Worm (Caenorhabditis elegans) whole organism, L2 larva: ENCODE data around the gene C03C10.2.
A peak's percentile ranks its signal among the peaks of the same experiment; 100 is the strongest.

Experiments used
- C34F6.9 ChIP-seq: fragments of 150-350 bp; optimal IDR thresholded peaks from 2 replicates; lab custom pipeline; 2014; ENCODE audit warnings: missing biosample characterization, missing genetic modification characterization
- F13H6.1 ChIP-seq: sonication (generic microtip); optimal IDR thresholded peaks from 2 replicates; lab custom pipeline; 2016; ENCODE audit warnings: missing genetic modification characterization, missing compliant biosample characterization
- R02D3.7 ChIP-seq: fragments of 150-350 bp; optimal IDR thresholded peaks from 2 replicates; lab custom pipeline; 2014; ENCODE audit warnings: missing biosample characterization, missing genetic modification characterization
- Y55F3AM.14 ChIP-seq: fragments of 200-800 bp; sonication (Bioruptor generic); optimal IDR thresholded peaks from 2 replicates; lab custom pipeline; 2018; ENCODE audit warnings: mild to moderate bottlenecking, missing genetic modification characterization, missing compliant biosample characterization
- ZK546.5 ChIP-seq: sonication (generic microtip); optimal IDR thresholded peaks from 2 replicates; lab custom pipeline; 2017; ENCODE audit warnings: missing biosample characterization, missing genetic modification characterization
- alr-1 ChIP-seq: fragments of 150-350 bp; optimal IDR thresholded peaks from 2 replicates; lab custom pipeline; 2014; ENCODE audit warnings: missing biosample characterization, missing genetic modification characterization
- aly-2 ChIP-seq: fragments of 150-350 bp; optimal IDR thresholded peaks from 2 replicates; lab custom pipeline; 2014; ENCODE audit warnings: missing biosample characterization, missing genetic modification characterization
- ama-1 ChIP-seq: fragments of 150-350 bp; optimal IDR thresholded peaks from 2 replicates; lab custom pipeline; 2018; ENCODE audit warnings: inconsistent platforms
- blmp-1 ChIP-seq: sonication (generic microtip); optimal IDR thresholded peaks from 2 replicates; lab custom pipeline; 2017; ENCODE audit warnings: missing genetic modification characterization, mild to moderate bottlenecking, missing compliant biosample characterization, antibody characterized with exemption, moderate library complexity; ENCODE audit not compliant: insufficient read depth
- ceh-16 ChIP-seq: fragments of 150-350 bp; optimal IDR thresholded peaks from 2 replicates; lab custom pipeline; 2014; ENCODE audit warnings: missing biosample characterization, missing genetic modification characterization
- ceh-82 ChIP-seq: fragments of 150-350 bp; optimal IDR thresholded peaks from 2 replicates; lab custom pipeline; 2014; ENCODE audit warnings: missing biosample characterization, missing genetic modification characterization
- crh-2 ChIP-seq: sonication (generic microtip); optimal IDR thresholded peaks from 2 replicates; lab custom pipeline; 2017; ENCODE audit warnings: missing biosample characterization, missing genetic modification characterization
- dmd-4 ChIP-seq: sonication (generic microtip); optimal IDR thresholded peaks from 2 replicates; lab custom pipeline; 2017; ENCODE audit warnings: missing biosample characterization, missing genetic modification characterization
- egl-27 ChIP-seq: sonication (generic microtip); optimal IDR thresholded peaks from 3 replicates; lab custom pipeline; 2017; ENCODE audit warnings: missing biosample characterization, missing genetic modification reagents, missing genetic modification characterization
- elt-1 ChIP-seq: fragments of 150-350 bp; optimal IDR thresholded peaks from 2 replicates; lab custom pipeline; 2014; ENCODE audit warnings: missing biosample characterization, missing genetic modification characterization
- elt-3 ChIP-seq: sonication (generic microtip); optimal IDR thresholded peaks from 2 replicates; lab custom pipeline; 2017; ENCODE audit warnings: missing biosample characterization, missing genetic modification characterization
- fos-1 ChIP-seq: fragments of 150-350 bp; optimal IDR thresholded peaks from 2 replicates; lab custom pipeline; 2014; ENCODE audit warnings: missing biosample characterization, missing genetic modification characterization
- gmeb-1 ChIP-seq: fragments of 150-350 bp; optimal IDR thresholded peaks from 2 replicates; lab custom pipeline; 2014; ENCODE audit warnings: missing biosample characterization, missing genetic modification characterization
- lin-11 ChIP-seq: fragments of 150-350 bp; sonication (generic microtip); optimal IDR thresholded peaks from 2 replicates; lab custom pipeline; 2014; ENCODE audit warnings: missing biosample characterization, missing genetic modification characterization, inconsistent platforms, mixed read lengths
- lin-13 ChIP-seq: fragments of 150-350 bp; optimal IDR thresholded peaks from 2 replicates; lab custom pipeline; 2014; ENCODE audit warnings: missing biosample characterization, missing genetic modification reagents, missing genetic modification characterization
- lin-39 ChIP-seq: fragments of 150-350 bp; optimal IDR thresholded peaks from 2 replicates; lab custom pipeline; 2014; ENCODE audit warnings: missing biosample characterization, missing genetic modification reagents, missing genetic modification characterization
- lsy-2 ChIP-seq, 2 experiments: fragments of 150-350 bp in 1 of 2; sonication (generic microtip) in 1 of 2; optimal IDR thresholded peaks; 2 replicates each; lab custom pipeline; 2014 to 2017; ENCODE audit warnings: missing biosample characterization in 2 of 2, missing genetic modification characterization in 2 of 2
- mab-5 ChIP-seq: fragments of 150-350 bp; optimal IDR thresholded peaks from 2 replicates; lab custom pipeline; 2014; ENCODE audit warnings: missing biosample characterization, missing genetic modification characterization
- mbf-1 ChIP-seq: sonication (generic microtip); optimal IDR thresholded peaks from 2 replicates; lab custom pipeline; 2017; ENCODE audit warnings: missing biosample characterization, missing genetic modification characterization
- mdl-1 ChIP-seq, 2 experiments: fragments of 150-350 bp in 1 of 2; sonication (generic microtip) in 1 of 2; optimal IDR thresholded peaks; 2 replicates each; lab custom pipeline; 2017; ENCODE audit warnings: missing biosample characterization in 2 of 2, missing genetic modification characterization in 2 of 2
- nhr-10 ChIP-seq: sonication (generic microtip); optimal IDR thresholded peaks from 2 replicates; lab custom pipeline; 2017; ENCODE audit warnings: missing biosample characterization, missing genetic modification characterization
- nhr-11 ChIP-seq: fragments of 150-350 bp; optimal IDR thresholded peaks from 2 replicates; lab custom pipeline; 2014; ENCODE audit warnings: missing biosample characterization, missing genetic modification characterization
- nhr-12 ChIP-seq: fragments of 150-350 bp; optimal IDR thresholded peaks from 2 replicates; lab custom pipeline; 2014; ENCODE audit warnings: missing biosample characterization, missing genetic modification characterization
- nhr-129 ChIP-seq: fragments of 150-350 bp; optimal IDR thresholded peaks from 2 replicates; lab custom pipeline; 2014; ENCODE audit warnings: missing biosample characterization, missing genetic modification characterization
- nhr-21 ChIP-seq: fragments of 150-350 bp; optimal IDR thresholded peaks from 2 replicates; lab custom pipeline; 2014; ENCODE audit warnings: missing biosample characterization, missing genetic modification characterization
- nhr-23 ChIP-seq: fragments of 150-350 bp; optimal IDR thresholded peaks from 2 replicates; lab custom pipeline; 2014; ENCODE audit warnings: missing biosample characterization, missing genetic modification reagents, missing genetic modification characterization
- nhr-237 ChIP-seq: fragments of 150-350 bp; optimal IDR thresholded peaks from 2 replicates; lab custom pipeline; 2014; ENCODE audit warnings: missing biosample characterization, missing genetic modification characterization
- nhr-25 ChIP-seq: fragments of 150-350 bp; sonication (generic microtip); optimal IDR thresholded peaks from 3 replicates; lab custom pipeline; 2014; ENCODE audit warnings: missing biosample characterization, missing genetic modification characterization
- nhr-6 ChIP-seq: fragments of 150-350 bp; optimal IDR thresholded peaks from 2 replicates; lab custom pipeline; 2014; ENCODE audit warnings: missing biosample characterization, missing genetic modification characterization
- nhr-77 ChIP-seq: fragments of 150-350 bp; optimal IDR thresholded peaks from 2 replicates; lab custom pipeline; 2014; ENCODE audit warnings: missing biosample characterization, missing genetic modification characterization
- peb-1 ChIP-seq: fragments of 150-350 bp; optimal IDR thresholded peaks from 2 replicates; lab custom pipeline; 2014; ENCODE audit warnings: missing biosample characterization, missing genetic modification characterization
- sem-4 ChIP-seq: fragments of 150-350 bp; optimal IDR thresholded peaks from 2 replicates; lab custom pipeline; 2014; ENCODE audit warnings: missing biosample characterization, missing genetic modification reagents, missing genetic modification characterization
- skn-1 ChIP-seq: sonication (generic microtip); optimal IDR thresholded peaks from 2 replicates; lab custom pipeline; 2017; ENCODE audit warnings: missing biosample characterization, missing genetic modification characterization
- sma-3 ChIP-seq: sonication (generic microtip); optimal IDR thresholded peaks from 2 replicates; lab custom pipeline; 2016; ENCODE audit warnings: missing genetic modification reagents, missing genetic modification characterization, missing compliant biosample characterization
- sma-9 ChIP-seq, 2 experiments: fragments of 150-350 bp in 1 of 2; sonication (generic microtip) in 1 of 2; optimal IDR thresholded peaks; 2 replicates each; lab custom pipeline; 2014 to 2016; ENCODE audit warnings: missing genetic modification characterization in 2 of 2, mild to moderate bottlenecking in 1 of 2, missing biosample characterization in 1 of 2, missing compliant biosample characterization in 1 of 2, missing genetic modification reagents in 1 of 2, moderate library complexity in 1 of 2
- snpc-4 ChIP-seq: fragments of 150-350 bp; optimal IDR thresholded peaks from 2 replicates; lab custom pipeline; 2014; ENCODE audit warnings: missing biosample characterization, missing genetic modification characterization
- unc-39 ChIP-seq: fragments of 150-350 bp; optimal IDR thresholded peaks from 2 replicates; lab custom pipeline; 2014; ENCODE audit warnings: missing biosample characterization, missing genetic modification characterization
- unc-55 ChIP-seq: fragments of 150-350 bp; sonication (generic microtip); optimal IDR thresholded peaks from 3 replicates; lab custom pipeline; 2014; ENCODE audit warnings: missing biosample characterization, missing genetic modification reagents, missing genetic modification characterization
- unc-62 ChIP-seq: fragments of 150-350 bp; optimal IDR thresholded peaks from 2 replicates; lab custom pipeline; 2014; ENCODE audit warnings: missing biosample characterization, missing genetic modification reagents, missing genetic modification characterization
- zag-1 ChIP-seq: fragments of 150-350 bp; optimal IDR thresholded peaks from 2 replicates; lab custom pipeline; 2014; ENCODE audit warnings: missing biosample characterization, missing genetic modification characterization
- ztf-1 ChIP-seq: fragments of 200-800 bp; sonication (Bioruptor generic); conservative IDR thresholded peaks from 2 replicates; pipeline ENCODE4 v1.3.6; 2022; ENCODE audit warnings: missing genetic modification characterization, missing compliant biosample characterization
- ztf-11 ChIP-seq: sonication (generic microtip); optimal IDR thresholded peaks from 2 replicates; lab custom pipeline; 2017; ENCODE audit warnings: missing biosample characterization, missing genetic modification characterization
- ztf-4 ChIP-seq: fragments of 150-350 bp; optimal IDR thresholded peaks from 2 replicates; lab custom pipeline; 2014; ENCODE audit warnings: missing biosample characterization, missing genetic modification characterization

Gene C03C10.2

DNA sequence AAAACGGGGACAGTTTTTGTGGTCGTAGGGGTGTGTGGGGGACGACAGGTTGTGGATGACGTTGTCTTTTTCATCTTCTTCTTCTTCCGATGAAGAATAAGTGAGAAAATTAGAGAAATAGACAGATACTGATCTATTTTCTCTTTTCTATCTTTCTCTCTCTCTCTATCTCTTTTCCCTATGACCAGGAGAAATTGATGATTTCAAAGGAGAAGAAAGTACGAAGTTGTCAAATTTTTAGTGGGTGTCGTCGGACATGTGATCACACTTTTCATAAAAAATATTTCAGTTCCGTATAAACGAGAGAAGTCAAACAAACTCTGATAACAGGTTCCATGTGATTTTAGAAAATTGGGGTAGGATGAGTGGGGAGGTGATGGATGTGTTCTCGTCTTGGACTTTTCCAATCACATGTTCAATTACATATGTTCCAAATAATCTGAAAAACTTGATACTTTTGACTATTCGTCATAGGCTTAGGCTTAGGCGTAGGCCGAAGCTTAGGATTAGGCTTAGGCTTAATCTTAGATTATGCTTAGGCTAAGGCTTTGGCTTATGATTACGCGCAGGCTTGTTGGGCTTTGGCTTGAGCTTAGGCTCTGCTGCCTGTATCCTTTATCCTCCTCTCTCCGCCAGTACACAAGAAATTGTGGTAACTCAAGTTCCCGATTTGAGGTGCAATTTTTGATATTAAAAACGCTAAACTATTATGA is 9.2 kb downstream of the C03C10.2 start:
- TF ChIP-seq lsy-2 (tag; optimal IDR thresholded peaks at IDR 0.05; lab: Kevin White, UChicago) (peak in 1 of 2 experiments; percentile 74), nhr-237 (no peak), C34F6.9 (tag; lab: Kevin White, UChicago) (peak; percentile 75), mbf-1 (tag; lab: Kevin White, UChicago) (no peak), nhr-12 (no peak), skn-1 (no peak), ceh-82 (tag; lab: Kevin White, UChicago) (no peak), alr-1 (no peak), ztf-11 (tag; lab: Kevin White, UChicago) (no peak), sma-3 (GFP tag; lab: Kevin White, UChicago) (peak; percentile 85), zag-1 (tag; lab: Kevin White, UChicago) (no peak), nhr-6 (tag; lab: Kevin White, UChicago) (peak; percentile 23), ztf-4 (tag; lab: Kevin White, UChicago) (peak; percentile 86), crh-2 (tag; lab: Kevin White, UChicago) (peak; percentile 45), sma-9 (GFP tag; optimal IDR thresholded peaks at IDR 0.05; lab: Kevin White, UChicago) (peak; percentile 79), sma-9 (tag; optimal IDR thresholded peaks at IDR 0.05; lab: Kevin White, UChicago) (peak; percentile 37), nhr-11 (no peak), Y55F3AM.14 (no peak), unc-55 (GFP tag; lab: Kevin White, UChicago) (no peak), aly-2 (tag; lab: Kevin White, UChicago) (no peak), nhr-129 (tag; lab: Kevin White, UChicago) (peak; percentile 78), fos-1 (tag; lab: Kevin White, UChicago) (peak; percentile 50), blmp-1 (tag; lab: Kevin White, UChicago) (peak; percentile 94), ama-1 (lab: Kevin White, UChicago) (no peak), nhr-77 (tag; lab: Kevin White, UChicago) (no peak), mab-5 (no peak), ceh-16 (tag; lab: Kevin White, UChicago) (peak; percentile 38), unc-39 (tag; lab: Kevin White, UChicago) (no peak), elt-3 (tag; lab: Kevin White, UChicago) (no peak), sem-4 (tag; lab: Kevin White, UChicago) (peak; percentile 67), elt-1 (tag; lab: Kevin White, UChicago) (no peak), lin-13 (GFP tag; lab: Kevin White, UChicago) (peak; percentile 60), gmeb-1 (peak; percentile 46), lin-39 (tag; lab: Kevin White, UChicago) (no peak), ZK546.5 (tag; lab: Kevin White, UChicago) (no peak), nhr-23 (tag; lab: Kevin White, UChicago) (no peak), mdl-1 (tag; optimal IDR thresholded peaks at IDR 0.05; lab: Kevin White, UChicago) (peak in 1 of 2 experiments; percentile 55), peb-1 (tag; lab: Kevin White, UChicago) (no peak), nhr-21 (tag; lab: Kevin White, UChicago) (peak; percentile 87), dmd-4 (tag; lab: Kevin White, UChicago) (no peak), nhr-25 (tag; lab: Kevin White, UChicago) (peak; percentile 88), unc-62 (GFP tag; lab: Kevin White, UChicago) (no peak), snpc-4 (tag; lab: Kevin White, UChicago) (no peak), F13H6.1 (tag; lab: Kevin White, UChicago) (peak; percentile 26), lin-11 (tag; lab: Kevin White, UChicago) (no peak), R02D3.7 (tag; lab: Kevin White, UChicago) (no peak), egl-27 (tag; lab: Kevin White, UChicago) (peak; percentile 79), nhr-10 (tag; lab: Kevin White, UChicago) (peak; percentile 30), ztf-1 (GFP tag; lab: Robert Waterston, UW) (no peak)
